Worm (Caenorhabditis elegans) whole organism, young adult: ENCODE data around the gene drn-1.

Experiments used
- F39B2.1 ChIP-seq: fragments of 200-800 bp; sonication (Bioruptor generic); IDR thresholded peaks from 2 replicates; pipeline ENCODE4 v1.3.6; 2022; ENCODE audit warnings: missing genetic modification reagents, missing genetic modification characterization, missing compliant biosample characterization
- ama-1 ChIP-seq, 3 experiments: fragments of 150-350 bp in 1 of 3; sonication (generic microtip) in 2 of 3; optimal IDR thresholded peaks; 2 replicates each; lab custom pipeline; 2014 to 2018; ENCODE audit warnings: missing biosample characterization in 2 of 3, missing genetic modification characterization in 2 of 3, missing genetic modification reagents in 2 of 3
- athp-1 ChIP-seq: sonication (generic microtip); optimal IDR thresholded peaks from 2 replicates; lab custom pipeline; 2017; ENCODE audit warnings: mild to moderate bottlenecking, missing genetic modification characterization, missing compliant biosample characterization
- dpl-1 ChIP-seq: fragments of 150-350 bp; optimal IDR thresholded peaks from 2 replicates; lab custom pipeline; 2014; ENCODE audit warnings: missing biosample characterization, missing genetic modification reagents, missing genetic modification characterization
- madf-3 ChIP-seq: fragments of 200-800 bp; sonication (Bioruptor generic); IDR thresholded peaks from 2 replicates; pipeline ENCODE4 v1.3.6; 2022; ENCODE audit warnings: missing genetic modification reagents, missing genetic modification characterization, missing compliant biosample characterization
- nfya-1 ChIP-seq: sonication (generic microtip); optimal IDR thresholded peaks from 2 replicates; lab custom pipeline; 2017; ENCODE audit warnings: antibody characterized with exemption, missing compliant biosample characterization, missing genetic modification characterization, borderline replicate concordance; ENCODE audit not compliant: insufficient read depth
- pha-4 ChIP-seq: fragments of 150-350 bp; sonication (generic microtip); optimal IDR thresholded peaks from 2 replicates; lab custom pipeline; 2014; ENCODE audit warnings: missing biosample characterization, missing genetic modification reagents, missing genetic modification characterization
- snpc-4 ChIP-seq, 5 experiments: fragments of 150-350 bp in 1 of 5; sonication (generic microtip) in 4 of 5; optimal IDR thresholded peaks; 2 replicates each; lab custom pipeline; 2014 to 2018; ENCODE audit warnings: missing genetic modification characterization in 5 of 5, missing biosample characterization in 3 of 5, antibody characterized with exemption in 2 of 5, mild to moderate bottlenecking in 2 of 5, missing compliant biosample characterization in 2 of 5, missing genotype in 2 of 5, moderate library complexity in 2 of 5, missing genetic modification reagents in 1 of 5
- unc-62 ChIP-seq: fragments of 150-350 bp; optimal IDR thresholded peaks from 2 replicates; lab custom pipeline; 2014; ENCODE audit warnings: missing biosample characterization, missing genetic modification reagents, missing genetic modification characterization
- ztf-6 ChIP-seq: fragments of 200-800 bp; sonication (Bioruptor generic); IDR thresholded peaks from 2 replicates; pipeline ENCODE4 v1.3.6; 2022; ENCODE audit warnings: missing genetic modification reagents, missing genetic modification characterization, missing compliant biosample characterization

ce11 chrII:5268977-5269376, 2.7 kb downstream of the drn-1 start:
- no peak for TF ChIP-seq unc-62
- TF ChIP-seq F39B2.1 (GFP tag; lab: Robert Waterston, UW) = no peak
- TF ChIP-seq athp-1 (tag; lab: Kevin White, UChicago) = no peak
- no peak for TF ChIP-seq dpl-1 (GFP tag; lab: Kevin White, UChicago)
- no peak for TF ChIP-seq snpc-4 (GFP tag; optimal IDR thresholded peaks at IDR 0.05; lab: Kevin White, UChicago)
- no peak for TF ChIP-seq snpc-4 (tag; optimal IDR thresholded peaks at IDR 0.05; lab: Kevin White, UChicago)
- TF ChIP-seq nfya-1 (tag; lab: Kevin White, UChicago) = no peak
- no peak for TF ChIP-seq pha-4 (tag; lab: Kevin White, UChicago)
- no peak for TF ChIP-seq madf-3
- no peak for TF ChIP-seq ama-1 (optimal IDR thresholded peaks at IDR 0.05; lab: Kevin White, UChicago)
- TF ChIP-seq ama-1 (GFP tag; optimal IDR thresholded peaks at IDR 0.05; lab: Kevin White, UChicago) = no peak
- TF ChIP-seq ztf-6 = no peak
